Worm (Caenorhabditis elegans) whole organism, young adult: ENCODE results near the gene glt-5.

Source experiments
- F49E8.2 ChIP-seq: sonication (generic microtip); optimal IDR thresholded peaks from 3 replicates; lab custom pipeline; 2017; ENCODE audit warnings: missing genetic modification characterization, mild to moderate bottlenecking, missing compliant biosample characterization, antibody characterized with exemption, moderate library complexity; ENCODE audit not compliant: insufficient read depth
- hmg-1.2 ChIP-seq: fragments of 200-800 bp; sonication (Bioruptor generic); IDR thresholded peaks from 2 replicates; pipeline ENCODE4 v1.3.6; 2022; ENCODE audit warnings: missing genetic modification reagents, missing genetic modification characterization, missing compliant biosample characterization
- lin-54 ChIP-seq: fragments of 200-800 bp; sonication (Bioruptor generic); optimal IDR thresholded peaks from 2 replicates; lab custom pipeline; 2018; ENCODE audit warnings: mild to moderate bottlenecking, missing genetic modification characterization, missing compliant biosample characterization
- nfya-1 ChIP-seq: sonication (generic microtip); optimal IDR thresholded peaks from 2 replicates; lab custom pipeline; 2017; ENCODE audit warnings: antibody characterized with exemption, missing compliant biosample characterization, missing genetic modification characterization, borderline replicate concordance; ENCODE audit not compliant: insufficient read depth
- unc-62 ChIP-seq: fragments of 150-350 bp; optimal IDR thresholded peaks from 2 replicates; lab custom pipeline; 2014; ENCODE audit warnings: missing biosample characterization, missing genetic modification reagents, missing genetic modification characterization
- ztf-26 ChIP-seq: sonication (generic microtip); optimal IDR thresholded peaks from 2 replicates; lab custom pipeline; 2017; ENCODE audit warnings: missing genetic modification characterization, missing compliant biosample characterization

DNA sequence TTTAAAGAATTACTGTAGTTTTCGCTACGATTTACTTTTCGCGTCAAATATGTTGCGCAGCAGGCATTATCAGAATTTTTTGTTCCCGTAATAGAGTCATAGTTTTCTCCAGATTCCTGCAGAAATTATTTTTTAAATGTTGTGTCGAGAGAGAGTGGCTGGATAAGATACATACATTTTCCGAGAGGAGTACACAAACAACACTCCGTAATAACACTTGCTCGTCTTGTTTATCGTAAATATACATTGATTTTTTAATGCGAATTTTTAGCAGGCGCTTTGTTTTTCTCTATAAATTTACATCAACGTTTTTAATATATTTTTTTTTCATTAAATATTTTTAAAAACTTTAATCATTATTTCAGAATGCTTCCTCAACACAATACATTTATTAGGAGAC, 39.7 kb downstream of the glt-5 start, which contains the start of gene taf-8:
- TF ChIP-seq ztf-26 (no peak), hmg-1.2 (GFP tag; lab: Robert Waterston, UW) (peak; percentile 16; the same call in 1 of the 2 replicates), lin-54 (GFP tag; lab: Kevin White, UChicago) (no peak), F49E8.2 (no peak), nfya-1 (tag; lab: Kevin White, UChicago) (no peak), unc-62 (GFP tag; lab: Kevin White, UChicago) (no peak)
